Fruit fly (Drosophila melanogaster): ENCODE measurements around the gene CG3397.
A peak's percentile ranks its signal among the peaks of the same experiment; 100 is the strongest.

The CG3397 gene

DNA sequence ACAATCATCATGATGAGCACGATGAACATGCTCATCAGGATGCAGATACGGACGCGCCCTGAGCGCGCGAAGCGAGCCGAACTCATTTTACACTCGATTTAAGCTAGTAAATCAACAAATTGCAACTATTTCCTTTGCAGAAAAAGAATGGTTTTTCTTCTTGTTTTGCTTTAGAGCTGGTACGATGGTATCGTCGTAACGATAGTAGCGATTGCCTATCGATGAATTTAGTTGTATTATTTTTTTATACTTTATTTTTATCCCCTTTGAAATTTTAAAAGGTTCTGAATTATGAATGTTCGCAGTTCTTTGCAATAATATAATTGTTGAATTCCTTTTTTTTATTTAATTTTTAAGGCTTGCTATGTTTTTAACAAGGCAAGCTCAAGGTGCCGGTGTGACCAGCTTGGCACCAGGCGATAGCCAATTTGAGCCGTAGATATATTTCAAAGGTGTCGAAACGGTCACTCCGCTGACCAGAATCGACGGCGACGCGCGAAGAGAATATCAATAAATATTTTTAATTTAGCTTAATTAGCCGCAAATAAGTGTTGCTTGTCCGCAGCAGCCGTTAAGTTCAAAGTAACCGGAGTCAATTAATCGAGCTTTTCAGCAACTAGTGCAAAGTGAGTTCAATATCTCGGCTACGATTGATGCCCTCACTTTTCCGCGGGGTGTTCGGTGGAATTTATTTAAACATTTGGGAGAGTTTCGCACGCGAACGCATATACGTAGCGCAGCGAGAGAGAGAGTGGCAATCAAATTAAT is 16.9 kb downstream of the CG3397 start, which contains the start of the genes CG12213 and GC1 (continued):
- TF ChIP-seq Vsx1 (GFP tag; optimal IDR thresholded peaks at IDR 0.05), result peak; percentile 93
- peak; percentile 37 for TF ChIP-seq Hmr (GFP tag; optimal IDR thresholded peaks at IDR 0.05)
- TF ChIP-seq Xbp1 (GFP tag; optimal IDR thresholded peaks at IDR 0.05), result peak; percentile 36
- TF ChIP-seq CG2129 (GFP tag; IDR thresholded peaks at IDR 0.05; ENCODE audit: partially characterized antibody), result peak; percentile 97
- TF ChIP-seq pzg (GFP tag; optimal IDR thresholded peaks at IDR 0.05), result peak; percentile 80
- TF ChIP-seq CG3838 (GFP tag; optimal IDR thresholded peaks at IDR 0.05), result no peak
- TF ChIP-seq twi (tag; optimal IDR thresholded peaks at IDR 0.05), result peak; percentile 14
- peak; percentile 25; the same call in 1 of the 2 replicates for TF ChIP-seq slbo (GFP tag; IDR thresholded peaks at IDR 0.05)
- peak; percentile 17 for TF ChIP-seq CG7839 (tag; optimal IDR thresholded peaks at IDR 0.05)
- peak; percentile 34 for TF ChIP-seq ems (GFP tag; optimal IDR thresholded peaks at IDR 0.05)
- peak; percentile 24 for TF ChIP-seq CG12299 (tag; optimal IDR thresholded peaks at IDR 0.05)
- TF ChIP-seq CG15514 (GFP tag; optimal IDR thresholded peaks at IDR 0.05), result peak; percentile 69
- TF ChIP-seq stwl (tag; optimal IDR thresholded peaks at IDR 0.05), result peak; percentile 79
- peak; percentile 99 for TF ChIP-seq knrl (GFP tag; IDR thresholded peaks at IDR 0.05; ENCODE audit: partially characterized antibody)
- peak; percentile 81 for TF ChIP-seq E2f2 (GFP tag; IDR thresholded peaks at IDR 0.05)
- TF ChIP-seq CG18262 (tag; optimal IDR thresholded peaks at IDR 0.05), result peak; percentile 38
- peak; percentile 53 for TF ChIP-seq CG15601 (tag; optimal IDR thresholded peaks at IDR 0.05)
- TF ChIP-seq B-H1 (GFP tag; IDR thresholded peaks at IDR 0.05), result no peak
- TF ChIP-seq CG11695 (GFP tag; IDR thresholded peaks at IDR 0.05), result no peak
- peak; percentile 86 for TF ChIP-seq Sin3A (optimal IDR thresholded peaks at IDR 0.05)
- TF ChIP-seq Hsf (GFP tag; optimal IDR thresholded peaks at IDR 0.05), result peak; percentile 34
- TF ChIP-seq CG12942 (GFP tag; optimal IDR thresholded peaks at IDR 0.05), result no peak
- peak; percentile 91 for TF ChIP-seq CG7963 (GFP tag; IDR thresholded peaks at IDR 0.05; ENCODE audit: partially characterized antibody)
- TF ChIP-seq vvl (GFP tag; IDR thresholded peaks at IDR 0.05), result peak; percentile 10; the same call in 1 of the 2 replicates
- peak; percentile 93 for TF ChIP-seq ato (GFP tag; IDR thresholded peaks at IDR 0.05; ENCODE audit: partially characterized antibody)
- TF ChIP-seq CG34224 (GFP tag; IDR thresholded peaks at IDR 0.05; ENCODE audit: partially characterized antibody), result peak; percentile 99
- peak; percentile 2 for TF ChIP-seq wek (GFP tag; optimal IDR thresholded peaks at IDR 0.05)
- TF ChIP-seq CG13775 (GFP tag; optimal IDR thresholded peaks at IDR 0.05), result peak; percentile 7
- TF ChIP-seq Elba2 (GFP tag; optimal IDR thresholded peaks at IDR 0.05), result peak; percentile 6
- TF ChIP-seq Mad (GFP tag; optimal IDR thresholded peaks at IDR 0.05), result peak; percentile 20
- TF ChIP-seq dmrt11E (tag; optimal IDR thresholded peaks at IDR 0.05), result peak; percentile 8
- peak; percentile 82 for TF ChIP-seq row (GFP tag; IDR thresholded peaks at IDR 0.05)
- peak; percentile 16 for TF ChIP-seq HLH54F (GFP tag; optimal IDR thresholded peaks at IDR 0.05)
- TF ChIP-seq sisA (GFP tag; IDR thresholded peaks at IDR 0.05), result no peak
- no peak for TF ChIP-seq Optix (GFP tag; IDR thresholded peaks at IDR 0.05)
- peak in 1 of 2 experiments; percentile 48 for TF ChIP-seq crp (GFP tag; optimal IDR thresholded peaks at IDR 0.05)
- peak; percentile 88 for TF ChIP-seq sens (GFP tag)
- TF ChIP-seq grau (tag; optimal IDR thresholded peaks at IDR 0.05), result peak; percentile 43
- peak; percentile 13 for TF ChIP-seq CG12104 (GFP tag; optimal IDR thresholded peaks at IDR 0.05)
- TF ChIP-seq Jarid2 (GFP tag; optimal IDR thresholded peaks at IDR 0.05), result peak; percentile 26
- no peak for TF ChIP-seq CG17568 (GFP tag; optimal IDR thresholded peaks at IDR 0.05)
- peak; percentile 56 for TF ChIP-seq CG11504 (tag; optimal IDR thresholded peaks at IDR 0.05)
- TF ChIP-seq CG8924 (tag; optimal IDR thresholded peaks at IDR 0.05), result peak; percentile 84
- TF ChIP-seq CG15269 (tag; optimal IDR thresholded peaks at IDR 0.05), result no peak
- no peak for TF ChIP-seq pan (optimal IDR thresholded peaks at IDR 0.05)
- peak in 1 of 2 experiments; percentile 28 for TF ChIP-seq pan (GFP tag; optimal IDR thresholded peaks at IDR 0.05 in 1 of 2, IDR thresholded peaks at IDR 0.05 in 1 of 2)
- TF ChIP-seq tio (GFP tag; optimal IDR thresholded peaks at IDR 0.05), result no peak
- peak; percentile 75 for TF ChIP-seq Nf-YC (tag; optimal IDR thresholded peaks at IDR 0.05)
- TF ChIP-seq sob (GFP tag; IDR thresholded peaks at IDR 0.05), result no peak; the same call in 1 of the 2 replicates
